Fruit fly (Drosophila melanogaster): ENCODE results near the gene Tango4.

Gene Tango4

dm6 chrX:12004395-12004768 is 16.5 kb upstream of the Tango4 start (continued):
- peak in 1 of 2 experiments; percentile 2 for TF ChIP-seq dpn (GFP tag; optimal IDR thresholded peaks at IDR 0.05)
- TF ChIP-seq dmrt11E (tag; optimal IDR thresholded peaks at IDR 0.05), result no peak
- TF ChIP-seq CG2712 (tag; optimal IDR thresholded peaks at IDR 0.05), result peak; percentile 2
- TF ChIP-seq CG6813 (GFP tag; optimal IDR thresholded peaks at IDR 0.05), result no peak
- TF ChIP-seq CG31365 (tag; optimal IDR thresholded peaks at IDR 0.05), result no peak
- TF ChIP-seq tio (GFP tag; optimal IDR thresholded peaks at IDR 0.05), result peak; percentile 17
- TF ChIP-seq CG30431 (GFP tag; optimal IDR thresholded peaks at IDR 0.05), result no peak
- TF ChIP-seq ssp (GFP tag; IDR thresholded peaks at IDR 0.05), result no peak
- TF ChIP-seq phol (tag; optimal IDR thresholded peaks at IDR 0.05), result peak; percentile 53
- TF ChIP-seq MBD-R2 (GFP tag; IDR thresholded peaks at IDR 0.05), result no peak
- 0 out of 2 replicates have a peak, but pooled peaks have one; percentile 9 for TF ChIP-seq wor (GFP tag; IDR thresholded peaks at IDR 0.05)
- 0 out of 2 replicates have a peak, but pooled peaks have one; percentile 3 for TF ChIP-seq CG14441 (GFP tag; IDR thresholded peaks at IDR 0.05)
- no peak for TF ChIP-seq CG10431 (GFP tag; optimal IDR thresholded peaks at IDR 0.05)
- TF ChIP-seq pho (GFP tag; optimal IDR thresholded peaks at IDR 0.05), result no peak
- no peak for TF ChIP-seq Sry-β (GFP tag; optimal IDR thresholded peaks at IDR 0.05)
- TF ChIP-seq shn (GFP tag; optimal IDR thresholded peaks at IDR 0.05), result no peak
- peak; percentile 50 for TF ChIP-seq CG17385 (GFP tag; optimal IDR thresholded peaks at IDR 0.05)
- no peak for TF ChIP-seq Pdp1 (GFP tag; optimal IDR thresholded peaks at IDR 0.05)
- TF ChIP-seq BtbVII (GFP tag; optimal IDR thresholded peaks at IDR 0.05), result peak; percentile 14
- TF ChIP-seq CG33213 (GFP tag; optimal IDR thresholded peaks at IDR 0.05), result no peak
- TF ChIP-seq sens-2 (GFP tag; IDR thresholded peaks at IDR 0.05), result no peak
- TF ChIP-seq rib (GFP tag; IDR thresholded peaks at IDR 0.05), result no peak
- TF ChIP-seq Side (GFP tag; optimal IDR thresholded peaks at IDR 0.05), result no peak
- TF ChIP-seq scrt (GFP tag; optimal IDR thresholded peaks at IDR 0.05), result no peak
- peak in 1 of 2 experiments; percentile 62 for TF ChIP-seq Hr51 (GFP tag; optimal IDR thresholded peaks at IDR 0.05)
- peak; percentile 42 for TF ChIP-seq CG15269 (tag; optimal IDR thresholded peaks at IDR 0.05)
- TF ChIP-seq Sox102F (GFP tag; optimal IDR thresholded peaks at IDR 0.05), result peak; percentile 38
- TF ChIP-seq H15 (GFP tag; IDR thresholded peaks at IDR 0.05), result no peak
- peak; percentile 44 for TF ChIP-seq odd (GFP tag; optimal IDR thresholded peaks at IDR 0.05)
- peak; percentile 41 for TF ChIP-seq CG7839 (tag; optimal IDR thresholded peaks at IDR 0.05)
- no peak for TF ChIP-seq CG4820 (GFP tag; optimal IDR thresholded peaks at IDR 0.05)
- no peak for TF ChIP-seq eyg (GFP tag; optimal IDR thresholded peaks at IDR 0.05)
- no peak for TF ChIP-seq unpg (GFP tag; optimal IDR thresholded peaks at IDR 0.05)
- no peak for TF ChIP-seq CG8281 (tag; optimal IDR thresholded peaks at IDR 0.05)
- no peak for TF ChIP-seq vvl (GFP tag; IDR thresholded peaks at IDR 0.05)
- no peak for TF ChIP-seq Hmx (GFP tag; optimal IDR thresholded peaks at IDR 0.05)
- TF ChIP-seq Poxn (GFP tag; IDR thresholded peaks at IDR 0.05), result no peak
- peak; percentile 0 for TF ChIP-seq Fer1 (GFP tag; optimal IDR thresholded peaks at IDR 0.05)
- no peak for TF ChIP-seq Neu2 (GFP tag; optimal IDR thresholded peaks at IDR 0.05; ENCODE audit: borderline replicate concordance)
- TF ChIP-seq CG17359 (tag; optimal IDR thresholded peaks at IDR 0.05), result peak; percentile 10
- TF ChIP-seq CG7556 (GFP tag; optimal IDR thresholded peaks at IDR 0.05), result peak; percentile 67
- TF ChIP-seq luna (GFP tag; optimal IDR thresholded peaks at IDR 0.05), result no peak
- no peak for TF ChIP-seq Sry-δ (GFP tag; optimal IDR thresholded peaks at IDR 0.05)
- TF ChIP-seq MTF-1 (GFP tag; optimal IDR thresholded peaks at IDR 0.05; ENCODE audit: borderline replicate concordance), result no peak
- no peak for TF ChIP-seq pb (GFP tag; optimal IDR thresholded peaks at IDR 0.05)
- peak; percentile 53; the same call in 1 of the 2 replicates for TF ChIP-seq CG31441 (GFP tag; IDR thresholded peaks at IDR 0.05)
- no peak for TF ChIP-seq Tbp (GFP tag; optimal IDR thresholded peaks at IDR 0.05)
- TF ChIP-seq CG6272 (GFP tag; IDR thresholded peaks at IDR 0.05), result 0 out of 2 replicates have a peak, but pooled peaks have one; percentile 2
- TF ChIP-seq CkIIα-i1 (GFP tag; IDR thresholded peaks at IDR 0.05), result no peak
- no peak for TF ChIP-seq CG17186 (GFP tag; optimal IDR thresholded peaks at IDR 0.05)
- no peak for TF ChIP-seq Bteb2 (GFP tag; optimal IDR thresholded peaks at IDR 0.05)

All from whole organism, embryonic.